Worm (Caenorhabditis elegans) whole organism, late embryonic: ENCODE measurements around the gene R52.5.

Experiments
- F13H6.1 ChIP-seq: sonication (generic microtip); optimal IDR thresholded peaks from 2 replicates; lab custom pipeline; 2016; ENCODE audit warnings: missing genetic modification characterization, missing compliant biosample characterization
- T23F11.4 ChIP-seq: fragments of 200-800 bp; sonication (Bioruptor generic); optimal IDR thresholded peaks from 2 replicates; lab custom pipeline; 2018; ENCODE audit warnings: mild to moderate bottlenecking, missing genetic modification characterization, missing compliant biosample characterization
- ama-1 ChIP-seq: fragments of 150-350 bp; optimal IDR thresholded peaks from 2 replicates; lab custom pipeline; 2014
- ceh-24 ChIP-seq: sonication (generic microtip); optimal IDR thresholded peaks from 2 replicates; lab custom pipeline; 2016; ENCODE audit warnings: mild to moderate bottlenecking, missing genetic modification characterization, missing compliant biosample characterization
- dmd-4 ChIP-seq: sonication (generic microtip); optimal IDR thresholded peaks from 2 replicates; lab custom pipeline; 2016; ENCODE audit warnings: borderline replicate concordance, missing genetic modification characterization, missing compliant biosample characterization
- ets-4 ChIP-seq: sonication (generic microtip); optimal IDR thresholded peaks from 2 replicates; lab custom pipeline; 2016; ENCODE audit warnings: missing genetic modification characterization, missing compliant biosample characterization
- fkh-6 ChIP-seq: sonication (generic microtip); optimal IDR thresholded peaks from 2 replicates; lab custom pipeline; 2016; ENCODE audit warnings: missing genetic modification characterization, missing compliant biosample characterization
- nhr-11 ChIP-seq: fragments of 150-350 bp; optimal IDR thresholded peaks from 2 replicates; lab custom pipeline; 2014; ENCODE audit warnings: missing biosample characterization, missing genetic modification characterization
- pqm-1 ChIP-seq: sonication (generic microtip); optimal IDR thresholded peaks from 2 replicates; lab custom pipeline; 2016; ENCODE audit warnings: missing genetic modification characterization, missing compliant biosample characterization
- ref-2 ChIP-seq: sonication (generic microtip); optimal IDR thresholded peaks from 2 replicates; lab custom pipeline; 2016; ENCODE audit warnings: missing genetic modification characterization, missing compliant biosample characterization
- unc-55 ChIP-seq: sonication (generic microtip); optimal IDR thresholded peaks from 2 replicates; lab custom pipeline; 2017; ENCODE audit warnings: missing biosample characterization, missing genetic modification reagents, missing genetic modification characterization

DNA sequence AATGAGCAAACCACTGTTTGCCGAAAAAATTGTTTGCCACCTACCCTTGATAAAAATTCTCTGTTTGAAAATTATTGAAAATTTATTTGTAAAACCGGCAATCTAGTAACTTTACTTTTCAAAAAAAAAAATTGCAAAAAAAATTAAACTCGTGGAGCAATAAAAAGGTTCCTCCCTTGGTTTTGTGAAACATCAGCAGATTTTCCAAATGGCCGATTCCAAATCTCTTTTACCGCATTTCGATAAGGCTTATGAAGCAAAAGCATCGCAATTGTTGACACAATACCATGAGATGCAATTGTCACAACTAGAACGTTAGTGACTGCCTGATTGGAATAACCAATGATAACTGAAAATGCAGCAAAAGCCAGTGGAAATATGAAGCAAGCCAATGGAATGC lies 4.6 kb upstream of the R52.5 start:
- TF ChIP-seq fkh-6 (tag; lab: Kevin White, UChicago), result no peak
- TF ChIP-seq nhr-11, result no peak
- TF ChIP-seq ama-1 (lab: Kevin White, UChicago), result no peak
- no peak for TF ChIP-seq pqm-1 (tag; lab: Kevin White, UChicago)
- TF ChIP-seq ceh-24, result no peak
- no peak for TF ChIP-seq ref-2
- TF ChIP-seq T23F11.4 (GFP tag; lab: Kevin White, UChicago), result no peak
- TF ChIP-seq ets-4 (tag; lab: Kevin White, UChicago), result no peak
- TF ChIP-seq unc-55 (GFP tag; lab: Kevin White, UChicago), result no peak
- no peak for TF ChIP-seq dmd-4 (tag; lab: Kevin White, UChicago)
- TF ChIP-seq F13H6.1 (tag; lab: Kevin White, UChicago), result no peak
